Worm (Caenorhabditis elegans) whole organism, L3 larva: ENCODE data around the gene clec-60.

Experiments
- ZK546.5 ChIP-seq: sonication (generic microtip); optimal IDR thresholded peaks from 2 replicates; lab custom pipeline; 2017; ENCODE audit warnings: missing biosample characterization, missing genetic modification characterization
- aly-2 ChIP-seq: fragments of 150-350 bp; optimal IDR thresholded peaks from 2 replicates; lab custom pipeline; 2014; ENCODE audit warnings: missing biosample characterization, missing genetic modification characterization
- ama-1 ChIP-seq: fragments of 150-350 bp; optimal IDR thresholded peaks from 2 replicates; lab custom pipeline; 2018
- elt-3 ChIP-seq, 3 experiments: fragments of 150-350 bp in 1 of 3; sonication (generic microtip) in 2 of 3; optimal IDR thresholded peaks; 2 replicates in 2 of 3; 4 replicates in 1 of 3; lab custom pipeline; 2014 to 2017; ENCODE audit warnings: missing biosample characterization in 3 of 3, missing genetic modification characterization in 3 of 3
- fkh-10 ChIP-seq: sonication (generic microtip); optimal IDR thresholded peaks from 2 replicates; lab custom pipeline; 2017; ENCODE audit warnings: missing biosample characterization, missing genetic modification reagents, missing genetic modification characterization
- fos-1 ChIP-seq: fragments of 150-350 bp; optimal IDR thresholded peaks from 2 replicates; lab custom pipeline; 2014; ENCODE audit warnings: missing biosample characterization, missing genetic modification characterization
- mdl-1 ChIP-seq: fragments of 150-350 bp; optimal IDR thresholded peaks from 2 replicates; lab custom pipeline; 2014; ENCODE audit warnings: missing biosample characterization, missing genetic modification characterization
- mml-1 ChIP-seq: fragments of 150-350 bp; sonication (generic microtip); optimal IDR thresholded peaks from 3 replicates; lab custom pipeline; 2014; ENCODE audit warnings: missing biosample characterization, missing genetic modification characterization
- pha-4 ChIP-seq: fragments of 150-350 bp; optimal IDR thresholded peaks from 2 replicates; lab custom pipeline; 2014; ENCODE audit warnings: missing biosample characterization, missing genetic modification reagents, missing genetic modification characterization
- pqm-1 ChIP-seq: fragments of 150-350 bp; optimal IDR thresholded peaks from 2 replicates; lab custom pipeline; 2017; ENCODE audit warnings: missing biosample characterization, missing genetic modification characterization, inconsistent platforms
- skn-1 ChIP-seq: fragments of 150-350 bp; optimal IDR thresholded peaks from 2 replicates; lab custom pipeline; 2014; ENCODE audit warnings: missing biosample characterization, missing genetic modification characterization
- tbx-2 ChIP-seq: sonication (generic microtip); optimal IDR thresholded peaks from 2 replicates; lab custom pipeline; 2016; ENCODE audit warnings: mild to moderate bottlenecking, missing genetic modification characterization, missing compliant biosample characterization
- unc-39 ChIP-seq: sonication (generic microtip); optimal IDR thresholded peaks from 4 replicates; lab custom pipeline; 2017; ENCODE audit warnings: missing biosample characterization, missing genetic modification characterization

DNA sequence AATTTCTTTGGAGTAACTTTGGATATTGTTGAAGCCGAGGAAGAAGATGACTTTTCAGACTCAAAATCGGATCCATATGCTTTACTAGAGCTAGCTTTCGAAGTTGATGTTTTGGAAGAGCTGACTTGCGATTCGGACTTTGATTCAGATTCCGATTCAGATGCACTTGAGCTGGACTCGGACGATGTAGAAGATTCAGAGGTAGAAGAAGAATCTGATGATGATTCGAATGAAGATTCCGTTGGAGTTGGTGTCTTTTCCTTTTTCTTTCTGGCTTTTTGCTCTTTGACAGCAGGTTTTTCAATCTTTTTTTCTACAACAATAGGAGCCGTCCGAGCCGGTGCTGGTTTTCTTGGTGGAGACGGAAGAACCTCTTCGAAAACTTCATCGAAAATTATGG, 26.2 kb upstream of the clec-60 start:
- TF ChIP-seq tbx-2 (tag; lab: Kevin White, UChicago): no peak
- no peak for TF ChIP-seq pha-4 (tag; lab: Kevin White, UChicago)
- no peak for TF ChIP-seq fos-1 (tag; lab: Kevin White, UChicago)
- no peak for TF ChIP-seq pqm-1 (tag; lab: Kevin White, UChicago)
- TF ChIP-seq ama-1: no peak
- no peak for TF ChIP-seq fkh-10 (GFP tag; lab: Kevin White, UChicago)
- TF ChIP-seq unc-39 (tag; lab: Kevin White, UChicago): no peak
- no peak for TF ChIP-seq ZK546.5
- TF ChIP-seq elt-3 (tag; optimal IDR thresholded peaks at IDR 0.05; lab: Kevin White, UChicago): no peak
- TF ChIP-seq mdl-1: no peak
- no peak for TF ChIP-seq mml-1 (tag; lab: Kevin White, UChicago)
- no peak for TF ChIP-seq aly-2 (tag; lab: Kevin White, UChicago)
- no peak for TF ChIP-seq skn-1 (tag; lab: Kevin White, UChicago)
